Worm (Caenorhabditis elegans) whole organism, L1 larva: ENCODE data around the gene itsn-1.

ENCODE experiments used
- C34B4.2 ChIP-seq: sonication (generic microtip); optimal IDR thresholded peaks from 2 replicates; lab custom pipeline; 2017; ENCODE audit warnings: mild to moderate bottlenecking, missing genetic modification characterization, missing compliant biosample characterization
- F16B12.6 ChIP-seq: fragments of 150-350 bp; optimal IDR thresholded peaks from 2 replicates; lab custom pipeline; 2014; ENCODE audit warnings: missing biosample characterization, missing genetic modification characterization
- aha-1 ChIP-seq: fragments of 150-350 bp; optimal IDR thresholded peaks from 2 replicates; lab custom pipeline; 2014; ENCODE audit warnings: missing biosample characterization, missing genetic modification characterization
- alr-1 ChIP-seq: fragments of 200-800 bp; sonication (Bioruptor generic); optimal IDR thresholded peaks from 2 replicates; lab custom pipeline; 2018; ENCODE audit warnings: borderline replicate concordance, mild to moderate bottlenecking, missing genetic modification characterization, missing compliant biosample characterization
- aly-2 ChIP-seq: fragments of 150-350 bp; optimal IDR thresholded peaks from 2 replicates; lab custom pipeline; 2014; ENCODE audit warnings: missing biosample characterization, missing genetic modification characterization
- blmp-1 ChIP-seq: fragments of 150-350 bp; optimal IDR thresholded peaks from 2 replicates; lab custom pipeline; 2014; ENCODE audit warnings: missing biosample characterization, missing genetic modification characterization
- ceh-63 ChIP-seq: fragments of 200-800 bp; sonication (Bioruptor generic); optimal IDR thresholded peaks from 2 replicates; lab custom pipeline; 2018; ENCODE audit warnings: mild to moderate bottlenecking, missing genetic modification characterization, missing compliant biosample characterization
- ceh-8 ChIP-seq: fragments of 200-800 bp; sonication (Bioruptor generic); optimal IDR thresholded peaks from 2 replicates; lab custom pipeline; 2018; ENCODE audit warnings: mild to moderate bottlenecking, missing genetic modification characterization, moderate library complexity, missing compliant biosample characterization
- ceh-82 ChIP-seq, 3 experiments: fragments of 150-350 bp in 1 of 3; sonication (generic microtip) in 2 of 3; optimal IDR thresholded peaks; 2 replicates each; lab custom pipeline; 2014 to 2017; ENCODE audit warnings: missing biosample characterization in 3 of 3, missing genetic modification characterization in 3 of 3
- ceh-90 ChIP-seq: sonication (generic microtip); optimal IDR thresholded peaks from 2 replicates; lab custom pipeline; 2016; ENCODE audit warnings: missing genetic modification characterization, missing compliant biosample characterization
- dpl-1 ChIP-seq, 3 experiments: fragments of 150-350 bp in 2 of 3; sonication (generic microtip) in 1 of 3; optimal IDR thresholded peaks; 2 replicates each; lab custom pipeline; 2014 to 2017; ENCODE audit warnings: missing biosample characterization in 3 of 3, missing genetic modification characterization in 3 of 3, missing genetic modification reagents in 3 of 3
- dsc-1 ChIP-seq: sonication (generic microtip); optimal IDR thresholded peaks from 2 replicates; lab custom pipeline; 2016; ENCODE audit warnings: mild to moderate bottlenecking, missing genetic modification characterization, missing compliant biosample characterization
- efl-1 ChIP-seq, 4 experiments: fragments of 150-350 bp; optimal IDR thresholded peaks in 3 of 4; peaks in 1 of 4; 1 replicate in 1 of 4; 2 replicates in 3 of 4; lab custom pipeline; 2014; ENCODE audit warnings: missing biosample characterization in 2 of 4, missing genetic modification characterization in 2 of 4, missing genetic modification reagents in 2 of 4
- egl-13 ChIP-seq: sonication (generic microtip); optimal IDR thresholded peaks from 2 replicates; lab custom pipeline; 2016; ENCODE audit warnings: missing genotype, missing genetic modification reagents, missing genetic modification characterization, missing compliant biosample characterization
- elt-2 ChIP-seq: sonication (generic microtip); optimal IDR thresholded peaks from 2 replicates; lab custom pipeline; 2016; ENCODE audit warnings: missing genetic modification characterization, mild to moderate bottlenecking, inconsistent platforms, missing compliant biosample characterization, missing genetic modification reagents
- ets-5 ChIP-seq: fragments of 200-800 bp; sonication (Bioruptor generic); IDR thresholded peaks from 2 replicates; pipeline ENCODE4 v1.3.6; 2022; ENCODE audit warnings: missing genetic modification characterization, missing compliant biosample characterization
- fkh-4 ChIP-seq: sonication (generic microtip); optimal IDR thresholded peaks from 2 replicates; lab custom pipeline; 2016; ENCODE audit warnings: missing compliant biosample characterization, missing genetic modification characterization, borderline replicate concordance
- hlh-4 ChIP-seq: sonication (generic microtip); optimal IDR thresholded peaks from 2 replicates; lab custom pipeline; 2016; ENCODE audit warnings: mild to moderate bottlenecking, missing genetic modification characterization, missing compliant biosample characterization
- isw-1 ChIP-seq: fragments of 200-800 bp; sonication (Bioruptor generic); IDR thresholded peaks from 2 replicates; pipeline ENCODE4 v1.3.6; 2022; ENCODE audit warnings: missing genetic modification characterization, missing compliant biosample characterization
- jun-1 ChIP-seq: fragments of 150-350 bp; optimal IDR thresholded peaks from 2 replicates; lab custom pipeline; 2014; ENCODE audit warnings: missing biosample characterization, missing genetic modification reagents, missing genetic modification characterization
- lin-14 ChIP-seq: fragments of 200-800 bp; sonication (Bioruptor generic); optimal IDR thresholded peaks from 2 replicates; lab custom pipeline; 2018; ENCODE audit warnings: mild to moderate bottlenecking, missing genetic modification characterization, moderate library complexity, missing compliant biosample characterization
- lin-15B ChIP-seq: fragments of 150-350 bp; sonication (generic microtip); optimal IDR thresholded peaks from 3 replicates; lab custom pipeline; 2014; ENCODE audit warnings: missing biosample characterization, missing genetic modification characterization
- lir-3 ChIP-seq: sonication (generic microtip); optimal IDR thresholded peaks from 2 replicates; lab custom pipeline; 2016; ENCODE audit warnings: mild to moderate bottlenecking, missing genetic modification characterization, moderate library complexity, missing compliant biosample characterization; ENCODE audit not compliant: poor library complexity
- lsy-2 ChIP-seq, 2 experiments: fragments of 150-350 bp; optimal IDR thresholded peaks; 2 replicates each; lab custom pipeline; 2014; ENCODE audit warnings: missing biosample characterization in 2 of 2, missing genetic modification characterization in 2 of 2
- mdl-1 ChIP-seq, 2 experiments: fragments of 150-350 bp; optimal IDR thresholded peaks; 2 replicates each; lab custom pipeline; 2014 to 2017; ENCODE audit warnings: missing biosample characterization in 2 of 2, missing genetic modification characterization in 2 of 2, inconsistent platforms in 1 of 2
- mef-2 ChIP-seq: fragments of 150-350 bp; optimal IDR thresholded peaks from 2 replicates; lab custom pipeline; 2014; ENCODE audit warnings: missing biosample characterization, missing genetic modification characterization
- nhr-12 ChIP-seq: sonication (generic microtip); optimal IDR thresholded peaks from 2 replicates; lab custom pipeline; 2017; ENCODE audit warnings: missing biosample characterization, missing genetic modification characterization
- nhr-19 ChIP-seq: fragments of 200-800 bp; sonication (Bioruptor generic); conservative IDR thresholded peaks from 2 replicates; pipeline ENCODE4 v1.3.6; 2022; ENCODE audit warnings: missing genetic modification characterization, missing compliant biosample characterization
- nhr-20 ChIP-seq: sonication (generic microtip); optimal IDR thresholded peaks from 2 replicates; lab custom pipeline; 2016; ENCODE audit warnings: mild to moderate bottlenecking, missing genetic modification characterization, missing compliant biosample characterization
- nhr-237 ChIP-seq: fragments of 150-350 bp; optimal IDR thresholded peaks from 2 replicates; lab custom pipeline; 2014; ENCODE audit warnings: missing biosample characterization, missing genetic modification characterization
- nhr-47 ChIP-seq: sonication (generic microtip); optimal IDR thresholded peaks from 2 replicates; lab custom pipeline; 2016; ENCODE audit warnings: mild to moderate bottlenecking, missing genetic modification characterization, moderate library complexity, missing compliant biosample characterization
- nhr-71 ChIP-seq: sonication (generic microtip); optimal IDR thresholded peaks from 2 replicates; lab custom pipeline; 2016; ENCODE audit warnings: mild to moderate bottlenecking, missing genetic modification characterization, moderate library complexity, missing compliant biosample characterization
- nhr-76 ChIP-seq: sonication (generic microtip); optimal IDR thresholded peaks from 2 replicates; lab custom pipeline; 2017; ENCODE audit warnings: missing biosample characterization, missing genetic modification characterization
- nhr-77 ChIP-seq: fragments of 150-350 bp; optimal IDR thresholded peaks from 2 replicates; lab custom pipeline; 2014; ENCODE audit warnings: missing biosample characterization, missing genetic modification characterization
- nhr-84 ChIP-seq: sonication (generic microtip); optimal IDR thresholded peaks from 2 replicates; lab custom pipeline; 2017; ENCODE audit warnings: missing biosample characterization, missing genetic modification characterization
- nhr-85 ChIP-seq: sonication (generic microtip); peaks from one replicate; lab custom pipeline; 2016; ENCODE audit warnings: missing genetic modification characterization, inconsistent platforms, missing compliant biosample characterization
- nhr-90 ChIP-seq: sonication (generic microtip); optimal IDR thresholded peaks from 2 replicates; lab custom pipeline; 2016; ENCODE audit warnings: mild to moderate bottlenecking, missing genetic modification characterization, missing compliant biosample characterization; ENCODE audit not compliant: poor library complexity
- pax-3 ChIP-seq: fragments of 200-800 bp; sonication (Bioruptor generic); optimal IDR thresholded peaks from 2 replicates; lab custom pipeline; 2018; ENCODE audit warnings: mild to moderate bottlenecking, missing genetic modification characterization, moderate library complexity, missing compliant biosample characterization
- rnt-1 ChIP-seq: sonication (generic microtip); optimal IDR thresholded peaks from 2 replicates; lab custom pipeline; 2016; ENCODE audit warnings: mild to moderate bottlenecking, missing genetic modification characterization, moderate library complexity, missing compliant biosample characterization
- skn-1 ChIP-seq: fragments of 150-350 bp; optimal IDR thresholded peaks from 2 replicates; lab custom pipeline; 2014; ENCODE audit warnings: missing biosample characterization, missing genetic modification characterization
- snu-23 ChIP-seq: sonication (generic microtip); optimal IDR thresholded peaks from 2 replicates; lab custom pipeline; 2016; ENCODE audit warnings: missing genetic modification characterization, missing compliant biosample characterization
- swsn-7 ChIP-seq: sonication (generic microtip); optimal IDR thresholded peaks from 2 replicates; lab custom pipeline; 2016; ENCODE audit warnings: missing genetic modification characterization, missing compliant biosample characterization
- tbx-2 ChIP-seq: sonication (generic microtip); optimal IDR thresholded peaks from 2 replicates; lab custom pipeline; 2016; ENCODE audit warnings: missing genetic modification characterization, missing compliant biosample characterization
- tlp-1 ChIP-seq: fragments of 150-350 bp; optimal IDR thresholded peaks from 2 replicates; lab custom pipeline; 2014; ENCODE audit warnings: missing biosample characterization, missing genetic modification characterization
- unc-130 ChIP-seq: fragments of 150-350 bp; optimal IDR thresholded peaks from 2 replicates; lab custom pipeline; 2017; ENCODE audit warnings: missing biosample characterization, missing genetic modification characterization, inconsistent platforms
- unc-62 ChIP-seq: fragments of 150-350 bp; optimal IDR thresholded peaks from 2 replicates; lab custom pipeline; 2014; ENCODE audit warnings: missing biosample characterization, missing genetic modification reagents, missing genetic modification characterization
- unc-86 ChIP-seq: sonication (generic microtip); optimal IDR thresholded peaks from 2 replicates; lab custom pipeline; 2016; ENCODE audit warnings: missing genetic modification characterization, missing compliant biosample characterization
- vab-15 ChIP-seq: sonication (generic microtip); optimal IDR thresholded peaks from 2 replicates; lab custom pipeline; 2017; ENCODE audit warnings: missing genotype, mild to moderate bottlenecking, missing genetic modification characterization, missing compliant biosample characterization
- xbp-1 ChIP-seq: sonication (generic microtip); optimal IDR thresholded peaks from 2 replicates; lab custom pipeline; 2016; ENCODE audit warnings: missing genetic modification characterization, missing compliant biosample characterization
- zag-1 ChIP-seq: fragments of 150-350 bp; optimal IDR thresholded peaks from 2 replicates; lab custom pipeline; 2014; ENCODE audit warnings: missing biosample characterization, missing genetic modification characterization

Gene itsn-1

DNA sequence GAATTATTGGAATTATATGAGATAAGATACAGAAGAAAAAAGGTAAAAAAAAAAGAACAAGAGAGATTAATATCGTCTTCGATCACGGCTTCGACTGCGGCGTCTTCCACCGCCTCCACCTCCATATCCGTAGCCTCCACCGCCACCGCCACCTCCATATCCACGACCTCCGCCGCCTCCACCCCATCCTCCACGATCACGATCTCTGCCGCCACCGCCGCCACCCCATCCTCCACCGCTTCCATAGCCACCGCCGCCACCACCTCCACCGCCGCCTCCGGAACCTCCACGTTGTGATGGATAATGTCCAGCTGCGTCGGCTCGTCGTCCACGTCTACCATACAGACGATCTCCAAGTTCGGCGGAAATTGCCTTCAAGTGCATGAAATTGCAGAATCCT is 2.7 kb upstream of the itsn-1 start:
- TF ChIP-seq alr-1 (tag; lab: Kevin White, UChicago) (no peak), ceh-8 (GFP tag; lab: Kevin White, UChicago) (peak; percentile 21), isw-1 (GFP tag; lab: Robert Waterston, UW) (no peak), snu-23 (no peak), nhr-90 (tag; lab: Kevin White, UChicago) (no peak)

DNA sequence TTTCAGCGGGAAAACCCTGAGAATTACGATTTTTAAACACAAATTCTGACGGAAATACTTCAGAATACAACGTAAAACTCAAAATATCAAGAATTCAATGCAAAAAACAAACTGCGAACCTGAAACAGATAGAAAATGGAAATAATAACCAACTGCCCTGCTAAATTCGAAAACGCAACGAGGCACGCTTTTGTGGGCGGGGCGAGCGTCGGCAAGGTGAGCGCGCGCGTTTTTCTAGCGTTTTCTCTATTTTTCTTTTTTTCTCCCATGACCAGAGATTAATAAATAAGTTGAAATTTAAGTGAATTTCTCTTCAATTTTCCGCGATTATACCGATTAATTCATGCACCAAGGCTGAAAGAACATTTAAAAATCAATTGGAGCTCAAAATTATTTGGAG is 897 bp upstream of the itsn-1 start, which contains the start of gene uaf-2:
Gene uaf-2 (minus strand): TSS at position 183 of the 400 bp plus-strand sequence.
- TF ChIP-seq skn-1 (tag; lab: Kevin White, UChicago) (peak; percentile 10), nhr-19 (0 out of 2 replicates have a peak, but pooled peaks have one; percentile 23), swsn-7 (tag; lab: Kevin White, UChicago) (no peak), zag-1 (tag; lab: Kevin White, UChicago) (no peak), ceh-90 (tag; lab: Kevin White, UChicago) (no peak), lsy-2 (tag; optimal IDR thresholded peaks at IDR 0.05; lab: Kevin White, UChicago) (peak in 1 of 2 experiments; percentile 52), nhr-76 (tag; lab: Kevin White, UChicago) (no peak), ceh-82 (tag; optimal IDR thresholded peaks at IDR 0.05; lab: Kevin White, UChicago) (peak in 2 of 3 experiments; percentile 16 to 43), dsc-1 (no peak), ceh-63 (GFP tag; lab: Kevin White, UChicago) (no peak), alr-1 (tag; lab: Kevin White, UChicago) (no peak), fkh-4 (no peak), pax-3 (no peak), mef-2 (tag; lab: Kevin White, UChicago) (no peak), nhr-85 (no peak), efl-1 (optimal IDR thresholded peaks at IDR 0.05; lab: Kevin White, UChicago) (peak; percentile 42 to 48), efl-1 (GFP tag; optimal IDR thresholded peaks at IDR 0.05 in 1 of 2; lab: Kevin White, UChicago) (peak; percentile 39 to 91), nhr-20 (tag; lab: Kevin White, UChicago) (peak; percentile 28), snu-23 (peak; percentile 51), nhr-77 (tag; lab: Kevin White, UChicago) (no peak), ets-5 (GFP tag; lab: Robert Waterston, UW) (no peak), nhr-71 (tag; lab: Kevin White, UChicago) (peak; percentile 46), xbp-1 (peak; percentile 0), dpl-1 (GFP tag; optimal IDR thresholded peaks at IDR 0.05; lab: Kevin White, UChicago) (peak; percentile 14 to 48 (median 30)), lir-3 (no peak), nhr-12 (tag; lab: Kevin White, UChicago) (no peak), unc-130 (no peak), tbx-2 (tag; lab: Kevin White, UChicago) (peak; percentile 7), ceh-8 (GFP tag; lab: Kevin White, UChicago) (no peak), unc-86 (tag; lab: Kevin White, UChicago) (no peak), mdl-1 (tag; optimal IDR thresholded peaks at IDR 0.05; lab: Kevin White, UChicago) (peak in 1 of 2 experiments; percentile 17), lin-14 (GFP tag; lab: Kevin White, UChicago) (no peak), elt-2 (tag; lab: Kevin White, UChicago) (no peak), rnt-1 (tag; lab: Kevin White, UChicago) (peak; percentile 60), lin-15B (tag; lab: Kevin White, UChicago) (peak; percentile 7), aly-2 (tag; lab: Kevin White, UChicago) (no peak), nhr-237 (tag; lab: Kevin White, UChicago) (no peak), egl-13 (tag; lab: Kevin White, UChicago) (no peak), blmp-1 (tag; lab: Kevin White, UChicago) (peak; percentile 26), nhr-90 (tag; lab: Kevin White, UChicago) (peak; percentile 5), tlp-1 (tag; lab: Kevin White, UChicago) (no peak), F16B12.6 (tag; lab: Kevin White, UChicago) (peak; percentile 6), C34B4.2 (tag; lab: Kevin White, UChicago) (no peak), aha-1 (tag; lab: Kevin White, UChicago) (no peak), hlh-4 (no peak), unc-62 (GFP tag; lab: Kevin White, UChicago) (no peak), vab-15 (no peak), nhr-47 (peak; percentile 41), nhr-84 (tag; lab: Kevin White, UChicago) (no peak), jun-1 (tag; lab: Kevin White, UChicago) (no peak)
